Worm (Caenorhabditis elegans) whole organism, L1 larva: Measurements from ENCODE around the gene F42E11.3.

ENCODE experiments used
- C16A3.4 ChIP-seq: fragments of 150-350 bp; optimal IDR thresholded peaks from 2 replicates; lab custom pipeline; 2014; ENCODE audit warnings: missing biosample characterization, missing genetic modification characterization
- C34B4.2 ChIP-seq: sonication (generic microtip); optimal IDR thresholded peaks from 2 replicates; lab custom pipeline; 2017; ENCODE audit warnings: mild to moderate bottlenecking, missing genetic modification characterization, missing compliant biosample characterization
- aha-1 ChIP-seq: fragments of 150-350 bp; optimal IDR thresholded peaks from 2 replicates; lab custom pipeline; 2014; ENCODE audit warnings: missing biosample characterization, missing genetic modification characterization
- alr-1 ChIP-seq: fragments of 200-800 bp; sonication (Bioruptor generic); optimal IDR thresholded peaks from 2 replicates; lab custom pipeline; 2018; ENCODE audit warnings: borderline replicate concordance, mild to moderate bottlenecking, missing genetic modification characterization, missing compliant biosample characterization
- blmp-1 ChIP-seq: fragments of 150-350 bp; optimal IDR thresholded peaks from 2 replicates; lab custom pipeline; 2014; ENCODE audit warnings: missing biosample characterization, missing genetic modification characterization
- ceh-63 ChIP-seq: fragments of 200-800 bp; sonication (Bioruptor generic); optimal IDR thresholded peaks from 2 replicates; lab custom pipeline; 2018; ENCODE audit warnings: mild to moderate bottlenecking, missing genetic modification characterization, missing compliant biosample characterization
- ceh-90 ChIP-seq: sonication (generic microtip); optimal IDR thresholded peaks from 2 replicates; lab custom pipeline; 2016; ENCODE audit warnings: missing genetic modification characterization, missing compliant biosample characterization
- dsc-1 ChIP-seq: sonication (generic microtip); optimal IDR thresholded peaks from 2 replicates; lab custom pipeline; 2016; ENCODE audit warnings: mild to moderate bottlenecking, missing genetic modification characterization, missing compliant biosample characterization
- efl-1 ChIP-seq, 4 experiments: fragments of 150-350 bp; optimal IDR thresholded peaks in 3 of 4; peaks in 1 of 4; 1 replicate in 1 of 4; 2 replicates in 3 of 4; lab custom pipeline; 2014; ENCODE audit warnings: missing biosample characterization in 2 of 4, missing genetic modification characterization in 2 of 4, missing genetic modification reagents in 2 of 4
- egl-13 ChIP-seq: sonication (generic microtip); optimal IDR thresholded peaks from 2 replicates; lab custom pipeline; 2016; ENCODE audit warnings: missing genotype, missing genetic modification reagents, missing genetic modification characterization, missing compliant biosample characterization
- egl-27 ChIP-seq, 2 experiments: fragments of 150-350 bp in 1 of 2; sonication (generic microtip); optimal IDR thresholded peaks; 3 replicates each; lab custom pipeline; 2017 to 2018; ENCODE audit warnings: missing biosample characterization in 2 of 2, missing genetic modification characterization in 2 of 2, missing genetic modification reagents in 2 of 2
- fkh-10 ChIP-seq: sonication (generic microtip); optimal IDR thresholded peaks from 2 replicates; lab custom pipeline; 2017; ENCODE audit warnings: missing biosample characterization, missing genetic modification reagents, missing genetic modification characterization
- fos-1 ChIP-seq: fragments of 150-350 bp; optimal IDR thresholded peaks from 2 replicates; lab custom pipeline; 2014; ENCODE audit warnings: missing biosample characterization, missing genetic modification characterization
- hlh-4 ChIP-seq: sonication (generic microtip); optimal IDR thresholded peaks from 2 replicates; lab custom pipeline; 2016; ENCODE audit warnings: mild to moderate bottlenecking, missing genetic modification characterization, missing compliant biosample characterization
- hpl-2 ChIP-seq: fragments of 150-350 bp; optimal IDR thresholded peaks from 2 replicates; lab custom pipeline; 2014; ENCODE audit warnings: missing biosample characterization, missing genetic modification reagents, missing genetic modification characterization
- lin-13 ChIP-seq: fragments of 150-350 bp; optimal IDR thresholded peaks from 2 replicates; lab custom pipeline; 2014; ENCODE audit warnings: missing biosample characterization, missing genetic modification reagents, missing genetic modification characterization
- lin-14 ChIP-seq: fragments of 200-800 bp; sonication (Bioruptor generic); optimal IDR thresholded peaks from 2 replicates; lab custom pipeline; 2018; ENCODE audit warnings: mild to moderate bottlenecking, missing genetic modification characterization, moderate library complexity, missing compliant biosample characterization
- lin-15B ChIP-seq: fragments of 150-350 bp; sonication (generic microtip); optimal IDR thresholded peaks from 3 replicates; lab custom pipeline; 2014; ENCODE audit warnings: missing biosample characterization, missing genetic modification characterization
- lin-35 ChIP-seq, 2 experiments: fragments of 150-350 bp; optimal IDR thresholded peaks; 2 replicates each; lab custom pipeline; 2014; ENCODE audit warnings: missing biosample characterization in 2 of 2, missing genetic modification characterization in 2 of 2, missing genetic modification reagents in 2 of 2
- lin-39 ChIP-seq: fragments of 150-350 bp; optimal IDR thresholded peaks from 2 replicates; lab custom pipeline; 2014; ENCODE audit warnings: missing biosample characterization, missing genetic modification reagents, missing genetic modification characterization
- mab-9 ChIP-seq: fragments of 200-800 bp; sonication (Bioruptor generic); IDR thresholded peaks from 2 replicates; pipeline ENCODE4 v1.3.6; 2022; ENCODE audit warnings: missing genetic modification reagents, missing genetic modification characterization, missing compliant biosample characterization
- mep-1 ChIP-seq: fragments of 150-350 bp; optimal IDR thresholded peaks from 2 replicates; lab custom pipeline; 2014; ENCODE audit warnings: missing biosample characterization, missing genetic modification characterization
- nhr-19 ChIP-seq: fragments of 200-800 bp; sonication (Bioruptor generic); conservative IDR thresholded peaks from 2 replicates; pipeline ENCODE4 v1.3.6; 2022; ENCODE audit warnings: missing genetic modification characterization, missing compliant biosample characterization
- nhr-20 ChIP-seq: sonication (generic microtip); optimal IDR thresholded peaks from 2 replicates; lab custom pipeline; 2016; ENCODE audit warnings: mild to moderate bottlenecking, missing genetic modification characterization, missing compliant biosample characterization
- nhr-28 ChIP-seq: fragments of 150-350 bp; optimal IDR thresholded peaks from 2 replicates; lab custom pipeline; 2014; ENCODE audit warnings: missing biosample characterization, missing genetic modification characterization
- nhr-47 ChIP-seq: sonication (generic microtip); optimal IDR thresholded peaks from 2 replicates; lab custom pipeline; 2016; ENCODE audit warnings: mild to moderate bottlenecking, missing genetic modification characterization, moderate library complexity, missing compliant biosample characterization
- nhr-71 ChIP-seq: sonication (generic microtip); optimal IDR thresholded peaks from 2 replicates; lab custom pipeline; 2016; ENCODE audit warnings: mild to moderate bottlenecking, missing genetic modification characterization, moderate library complexity, missing compliant biosample characterization
- nhr-76 ChIP-seq: sonication (generic microtip); optimal IDR thresholded peaks from 2 replicates; lab custom pipeline; 2017; ENCODE audit warnings: missing biosample characterization, missing genetic modification characterization
- nhr-77 ChIP-seq: fragments of 150-350 bp; optimal IDR thresholded peaks from 2 replicates; lab custom pipeline; 2014; ENCODE audit warnings: missing biosample characterization, missing genetic modification characterization
- pag-3 ChIP-seq: sonication (generic microtip); optimal IDR thresholded peaks from 2 replicates; lab custom pipeline; 2017; ENCODE audit warnings: missing genetic modification characterization, mild to moderate bottlenecking, missing compliant biosample characterization, antibody characterized with exemption, borderline replicate concordance; ENCODE audit not compliant: insufficient read depth
- pqm-1 ChIP-seq: sonication (generic microtip); optimal IDR thresholded peaks from 3 replicates; lab custom pipeline; 2017; ENCODE audit warnings: missing biosample characterization, missing genetic modification characterization
- rnt-1 ChIP-seq: sonication (generic microtip); optimal IDR thresholded peaks from 2 replicates; lab custom pipeline; 2016; ENCODE audit warnings: mild to moderate bottlenecking, missing genetic modification characterization, moderate library complexity, missing compliant biosample characterization
- skn-1 ChIP-seq: fragments of 150-350 bp; optimal IDR thresholded peaks from 2 replicates; lab custom pipeline; 2014; ENCODE audit warnings: missing biosample characterization, missing genetic modification characterization
- snu-23 ChIP-seq: sonication (generic microtip); optimal IDR thresholded peaks from 2 replicates; lab custom pipeline; 2016; ENCODE audit warnings: missing genetic modification characterization, missing compliant biosample characterization
- sox-4 ChIP-seq: sonication (generic microtip); optimal IDR thresholded peaks from 2 replicates; lab custom pipeline; 2016; ENCODE audit warnings: missing genetic modification characterization, missing compliant biosample characterization
- sptf-1 ChIP-seq: fragments of 150-350 bp; optimal IDR thresholded peaks from 2 replicates; lab custom pipeline; 2014; ENCODE audit warnings: missing biosample characterization, missing genetic modification characterization
- swsn-7 ChIP-seq: sonication (generic microtip); optimal IDR thresholded peaks from 2 replicates; lab custom pipeline; 2016; ENCODE audit warnings: missing genetic modification characterization, missing compliant biosample characterization
- unc-86 ChIP-seq: sonication (generic microtip); optimal IDR thresholded peaks from 2 replicates; lab custom pipeline; 2016; ENCODE audit warnings: missing genetic modification characterization, missing compliant biosample characterization
- unc-98 ChIP-seq: fragments of 200-800 bp; sonication (Bioruptor generic); IDR thresholded peaks from 2 replicates; pipeline ENCODE4 v1.3.6; 2022; ENCODE audit warnings: missing genetic modification characterization, missing compliant biosample characterization
- vab-15 ChIP-seq: sonication (generic microtip); optimal IDR thresholded peaks from 2 replicates; lab custom pipeline; 2017; ENCODE audit warnings: missing genotype, mild to moderate bottlenecking, missing genetic modification characterization, missing compliant biosample characterization
- xbp-1 ChIP-seq: sonication (generic microtip); optimal IDR thresholded peaks from 2 replicates; lab custom pipeline; 2016; ENCODE audit warnings: missing genetic modification characterization, missing compliant biosample characterization
- zip-4 ChIP-seq: fragments of 200-800 bp; sonication (Bioruptor generic); optimal IDR thresholded peaks from 2 replicates; lab custom pipeline; 2018; ENCODE audit warnings: mild to moderate bottlenecking, missing genetic modification characterization, moderate library complexity, missing compliant biosample characterization
- ztf-11 ChIP-seq, 2 experiments: sonication (generic microtip); optimal IDR thresholded peaks; 2 replicates each; lab custom pipeline; 2016 to 2017; ENCODE audit warnings: missing genetic modification characterization in 2 of 2, missing biosample characterization in 1 of 2, missing compliant biosample characterization in 1 of 2

The F42E11.3 gene

ce11 chrX:11379135-11379781 lies 3.8 kb upstream of the F42E11.3 start (continued):
- TF ChIP-seq fos-1 (tag; lab: Kevin White, UChicago) (no peak), alr-1 (no peak), nhr-76 (tag; lab: Kevin White, UChicago) (no peak), rnt-1 (tag; lab: Kevin White, UChicago) (peak; percentile 77), ceh-63 (GFP tag; lab: Kevin White, UChicago) (no peak), blmp-1 (tag; lab: Kevin White, UChicago) (no peak), nhr-19 (GFP tag; lab: Robert Waterston, UW) (peak; percentile 63), nhr-20 (tag; lab: Kevin White, UChicago) (peak; percentile 35), mab-9 (GFP tag; lab: Robert Waterston, UW) (no peak), lin-13 (GFP tag; lab: Kevin White, UChicago) (no peak), skn-1 (no peak), sox-4 (tag; lab: Kevin White, UChicago) (no peak), ceh-90 (no peak), nhr-28 (tag; lab: Kevin White, UChicago) (no peak), lin-39 (tag; lab: Kevin White, UChicago) (no peak), egl-13 (tag; lab: Kevin White, UChicago) (no peak), unc-98 (GFP tag; lab: Robert Waterston, UW) (no peak), xbp-1 (tag; lab: Kevin White, UChicago) (peak; percentile 9), zip-4 (no peak), lin-15B (tag; lab: Kevin White, UChicago) (no peak), unc-86 (no peak), pag-3 (tag; lab: Kevin White, UChicago) (peak; percentile 78), lin-35 (GFP tag; optimal IDR thresholded peaks at IDR 0.05; lab: Kevin White, UChicago) (no peak), nhr-47 (tag; lab: Kevin White, UChicago) (peak; percentile 2), snu-23 (GFP tag; lab: Kevin White, UChicago) (peak; percentile 51), hlh-4 (no peak), nhr-71 (peak; percentile 87), sptf-1 (tag; lab: Kevin White, UChicago) (no peak), egl-27 (tag; optimal IDR thresholded peaks at IDR 0.05; lab: Kevin White, UChicago) (no peak), fkh-10 (GFP tag; lab: Kevin White, UChicago) (peak; percentile 70), aha-1 (tag; lab: Kevin White, UChicago) (no peak)

ce11 chrX:11377370-11377769 lies 2.0 kb upstream of the F42E11.3 start, which contains the start of gene tni-1:
Gene tni-1, minus strand, starts transcription at chrX:11377470.
- TF ChIP-seq lin-35 (GFP tag; optimal IDR thresholded peaks at IDR 0.05; lab: Kevin White, UChicago): no peak

- TF ChIP-seq nhr-77 (tag; lab: Kevin White, UChicago) (no peak), hpl-2 (no peak), C34B4.2 (no peak), pag-3 (tag; lab: Kevin White, UChicago) (no peak), pqm-1 (tag; lab: Kevin White, UChicago) (no peak), zip-4 (no peak), swsn-7 (tag; lab: Kevin White, UChicago) (no peak)
These were observed 5.3 kb downstream of the F42E11.3 start for ce11 chrX:11370090-11370489.

ce11 chrX:11368845-11369244 lies 6.6 kb downstream of the F42E11.3 start:
- TF ChIP-seq vab-15: peak; percentile 10
- no peak for TF ChIP-seq mep-1
- no peak for TF ChIP-seq efl-1 (optimal IDR thresholded peaks at IDR 0.05; lab: Kevin White, UChicago)
- peak in 1 of 2 experiments; percentile 39 for TF ChIP-seq efl-1 (GFP tag; optimal IDR thresholded peaks at IDR 0.05 in 1 of 2; lab: Kevin White, UChicago)
- TF ChIP-seq ztf-11 (tag; optimal IDR thresholded peaks at IDR 0.05; lab: Kevin White, UChicago): peak in 1 of 2 experiments; percentile 37
- TF ChIP-seq nhr-71: peak; percentile 25
- TF ChIP-seq skn-1: no peak
- TF ChIP-seq dsc-1 (tag; lab: Kevin White, UChicago): peak; percentile 46
- no peak for TF ChIP-seq snu-23 (GFP tag; lab: Kevin White, UChicago)
- no peak for TF ChIP-seq sox-4 (tag; lab: Kevin White, UChicago)
- no peak for TF ChIP-seq hlh-4
- TF ChIP-seq lin-14 (GFP tag; lab: Kevin White, UChicago): peak; percentile 33
- TF ChIP-seq ceh-63 (GFP tag; lab: Kevin White, UChicago): no peak
- TF ChIP-seq alr-1: no peak
- no peak for TF ChIP-seq lin-15B (tag; lab: Kevin White, UChicago)
- TF ChIP-seq nhr-76 (tag; lab: Kevin White, UChicago): no peak
- TF ChIP-seq C16A3.4 (tag; lab: Kevin White, UChicago): no peak
